Worm (Caenorhabditis elegans): Measurements from ENCODE around the gene F41H10.2.

ce11 chrIV:5339255-5339654 lies 42.2 kb upstream of the F41H10.2 start, which contains the start of gene Y4C6B.2:
- TF ChIP-seq W03F9.2 (tag; optimal IDR thresholded peaks at IDR 0.05) (no peak), dao-5 (tag; optimal IDR thresholded peaks at IDR 0.05) (no peak), him-1 (tag; optimal IDR thresholded peaks at IDR 0.05) (no peak)
